Worm (Caenorhabditis elegans) whole organism, L3 larva: ENCODE data around the gene lec-2.

Experiments
- R02D3.7 ChIP-seq: fragments of 150-350 bp; optimal IDR thresholded peaks from 2 replicates; lab custom pipeline; 2014; ENCODE audit warnings: missing biosample characterization, missing genetic modification characterization
- ZK546.5 ChIP-seq: sonication (generic microtip); optimal IDR thresholded peaks from 2 replicates; lab custom pipeline; 2017; ENCODE audit warnings: missing biosample characterization, missing genetic modification characterization
- ama-1 ChIP-seq: fragments of 150-350 bp; optimal IDR thresholded peaks from 2 replicates; lab custom pipeline; 2018
- ceh-28 ChIP-seq: fragments of 150-350 bp; optimal IDR thresholded peaks from 2 replicates; lab custom pipeline; 2014; ENCODE audit warnings: missing biosample characterization, missing genetic modification reagents, missing genetic modification characterization
- ceh-82 ChIP-seq: fragments of 150-350 bp; optimal IDR thresholded peaks from 2 replicates; lab custom pipeline; 2014; ENCODE audit warnings: missing biosample characterization, missing genetic modification characterization
- ceh-9 ChIP-seq: sonication (generic microtip); optimal IDR thresholded peaks from 2 replicates; lab custom pipeline; 2018; ENCODE audit warnings: missing biosample characterization, missing genetic modification characterization
- egl-27 ChIP-seq: sonication (generic microtip); optimal IDR thresholded peaks from 4 replicates; lab custom pipeline; 2017; ENCODE audit warnings: missing biosample characterization, missing genetic modification reagents, missing genetic modification characterization
- egl-5 ChIP-seq: fragments of 150-350 bp; optimal IDR thresholded peaks from 2 replicates; lab custom pipeline; 2017; ENCODE audit warnings: missing biosample characterization, missing genetic modification reagents, missing genetic modification characterization, inconsistent platforms
- elt-1 ChIP-seq: fragments of 150-350 bp; optimal IDR thresholded peaks from 2 replicates; lab custom pipeline; 2014; ENCODE audit warnings: missing biosample characterization, missing genetic modification characterization
- elt-2 ChIP-seq: sonication (generic microtip); optimal IDR thresholded peaks from 2 replicates; lab custom pipeline; 2016; ENCODE audit warnings: missing genetic modification reagents, mild to moderate bottlenecking, missing genetic modification characterization, missing compliant biosample characterization
- eor-1 ChIP-seq, 2 experiments: fragments of 150-350 bp; optimal IDR thresholded peaks; 2 replicates each; lab custom pipeline; 2014 to 2018; ENCODE audit warnings: missing biosample characterization in 2 of 2, missing genetic modification characterization in 2 of 2
- fkh-10 ChIP-seq: sonication (generic microtip); optimal IDR thresholded peaks from 2 replicates; lab custom pipeline; 2017; ENCODE audit warnings: missing biosample characterization, missing genetic modification reagents, missing genetic modification characterization
- hmg-11 ChIP-seq: sonication (generic microtip); optimal IDR thresholded peaks from 2 replicates; lab custom pipeline; 2016; ENCODE audit warnings: missing genetic modification characterization, missing compliant biosample characterization
- jun-1 ChIP-seq: fragments of 150-350 bp; optimal IDR thresholded peaks from 2 replicates; lab custom pipeline; 2014; ENCODE audit warnings: missing biosample characterization, missing genetic modification reagents, missing genetic modification characterization
- lin-15B ChIP-seq: fragments of 150-350 bp; optimal IDR thresholded peaks from 2 replicates; lab custom pipeline; 2014; ENCODE audit warnings: missing biosample characterization, missing genetic modification characterization
- lin-39 ChIP-seq: fragments of 150-350 bp; optimal IDR thresholded peaks from 2 replicates; lab custom pipeline; 2018; ENCODE audit warnings: missing biosample characterization, missing genetic modification reagents, missing genetic modification characterization
- mml-1 ChIP-seq: fragments of 150-350 bp; sonication (generic microtip); optimal IDR thresholded peaks from 3 replicates; lab custom pipeline; 2014; ENCODE audit warnings: missing biosample characterization, missing genetic modification characterization
- nfya-1 ChIP-seq: sonication (generic microtip); optimal IDR thresholded peaks from 2 replicates; lab custom pipeline; 2017; ENCODE audit warnings: missing genetic modification characterization, mild to moderate bottlenecking, missing compliant biosample characterization, antibody characterized with exemption, moderate library complexity; ENCODE audit not compliant: insufficient read depth
- nhr-11 ChIP-seq: fragments of 150-350 bp; optimal IDR thresholded peaks from 2 replicates; lab custom pipeline; 2014; ENCODE audit warnings: missing biosample characterization, missing genetic modification characterization
- nhr-12 ChIP-seq: fragments of 150-350 bp; optimal IDR thresholded peaks from 2 replicates; lab custom pipeline; 2014; ENCODE audit warnings: missing biosample characterization, missing genetic modification characterization
- nhr-23 ChIP-seq: fragments of 150-350 bp; optimal IDR thresholded peaks from 2 replicates; lab custom pipeline; 2014; ENCODE audit warnings: missing biosample characterization, missing genetic modification reagents, missing genetic modification characterization
- nhr-237 ChIP-seq: fragments of 150-350 bp; optimal IDR thresholded peaks from 2 replicates; lab custom pipeline; 2014; ENCODE audit warnings: missing biosample characterization, missing genetic modification characterization
- nhr-25 ChIP-seq: sonication (generic microtip); optimal IDR thresholded peaks from 2 replicates; lab custom pipeline; 2017; ENCODE audit warnings: missing biosample characterization, missing genetic modification characterization
- nhr-28 ChIP-seq: fragments of 150-350 bp; optimal IDR thresholded peaks from 2 replicates; lab custom pipeline; 2014; ENCODE audit warnings: missing biosample characterization, missing genetic modification characterization
- nhr-43 ChIP-seq: sonication (generic microtip); optimal IDR thresholded peaks from 2 replicates; lab custom pipeline; 2016; ENCODE audit warnings: mild to moderate bottlenecking, missing genetic modification characterization, missing compliant biosample characterization; ENCODE audit not compliant: poor library complexity, severe bottlenecking
- nhr-67 ChIP-seq: fragments of 150-350 bp; optimal IDR thresholded peaks from 2 replicates; lab custom pipeline; 2014; ENCODE audit warnings: missing biosample characterization, missing genetic modification characterization
- nhr-77 ChIP-seq: fragments of 150-350 bp; optimal IDR thresholded peaks from 2 replicates; lab custom pipeline; 2014; ENCODE audit warnings: missing biosample characterization, missing genetic modification characterization
- pha-4 ChIP-seq: fragments of 150-350 bp; optimal IDR thresholded peaks from 2 replicates; lab custom pipeline; 2014; ENCODE audit warnings: missing biosample characterization, missing genetic modification reagents, missing genetic modification characterization
- pqm-1 ChIP-seq: fragments of 150-350 bp; optimal IDR thresholded peaks from 2 replicates; lab custom pipeline; 2017; ENCODE audit warnings: missing biosample characterization, missing genetic modification characterization, inconsistent platforms
- skn-1 ChIP-seq: fragments of 150-350 bp; optimal IDR thresholded peaks from 2 replicates; lab custom pipeline; 2014; ENCODE audit warnings: missing biosample characterization, missing genetic modification characterization
- snpc-4 ChIP-seq: fragments of 150-350 bp; optimal IDR thresholded peaks from 2 replicates; lab custom pipeline; 2014; ENCODE audit warnings: missing biosample characterization, missing genetic modification characterization
- tbx-2 ChIP-seq: sonication (generic microtip); optimal IDR thresholded peaks from 2 replicates; lab custom pipeline; 2016; ENCODE audit warnings: mild to moderate bottlenecking, missing genetic modification characterization, missing compliant biosample characterization
- unc-39 ChIP-seq: sonication (generic microtip); optimal IDR thresholded peaks from 4 replicates; lab custom pipeline; 2017; ENCODE audit warnings: missing biosample characterization, missing genetic modification characterization
- zag-1 ChIP-seq: fragments of 150-350 bp; optimal IDR thresholded peaks from 2 replicates; lab custom pipeline; 2014; ENCODE audit warnings: missing biosample characterization, missing genetic modification characterization
- ztf-11 ChIP-seq: fragments of 150-350 bp; optimal IDR thresholded peaks from 2 replicates; lab custom pipeline; 2014; ENCODE audit warnings: missing biosample characterization, missing genetic modification characterization
- ztf-4 ChIP-seq: fragments of 150-350 bp; optimal IDR thresholded peaks from 2 replicates; lab custom pipeline; 2014; ENCODE audit warnings: missing biosample characterization, missing genetic modification characterization

The lec-2 gene

DNA sequence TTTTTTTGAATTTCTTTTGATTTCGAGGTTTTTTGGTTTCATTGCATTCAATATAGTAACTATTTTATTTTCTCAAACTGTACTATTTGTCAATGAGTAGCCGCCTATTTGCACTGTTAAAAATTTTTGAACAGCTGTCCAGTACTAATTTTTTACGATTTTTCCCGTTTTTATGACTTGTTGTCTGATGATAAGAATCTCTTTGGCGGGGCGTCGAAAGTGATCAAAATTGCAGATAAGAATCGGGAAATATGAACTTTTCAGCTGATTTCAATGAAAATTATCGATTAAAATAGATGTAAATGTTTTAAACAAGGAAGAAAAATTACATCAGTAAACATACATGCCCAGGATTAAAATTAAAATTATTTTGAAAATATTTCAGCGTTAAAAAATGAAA, 41.8 kb downstream of the lec-2 start:
- TF ChIP-seq nhr-67, result no peak
- TF ChIP-seq pqm-1, result peak; percentile 82
- TF ChIP-seq elt-2 (tag; lab: Kevin White, UChicago), result peak; percentile 89
- TF ChIP-seq ceh-82 (tag; lab: Kevin White, UChicago), result no peak
- peak; percentile 48 for TF ChIP-seq ceh-28 (tag; lab: Kevin White, UChicago)
- TF ChIP-seq elt-1 (tag; lab: Kevin White, UChicago), result peak; percentile 80
- no peak for TF ChIP-seq zag-1
- TF ChIP-seq pha-4 (tag; lab: Kevin White, UChicago), result peak; percentile 43
- TF ChIP-seq nhr-11 (tag; lab: Kevin White, UChicago), result no peak

- TF ChIP-seq elt-2 (tag; lab: Kevin White, UChicago), result peak; percentile 27
- TF ChIP-seq eor-1 (tag; optimal IDR thresholded peaks at IDR 0.05; lab: Kevin White, UChicago), result no peak
- TF ChIP-seq skn-1 (tag; lab: Kevin White, UChicago), result no peak
- no peak for TF ChIP-seq egl-27 (tag; lab: Kevin White, UChicago)
- TF ChIP-seq unc-39 (tag; lab: Kevin White, UChicago), result no peak
- no peak for TF ChIP-seq lin-39 (tag; lab: Kevin White, UChicago)
- TF ChIP-seq R02D3.7 (tag; lab: Kevin White, UChicago), result no peak
- TF ChIP-seq snpc-4 (tag; lab: Kevin White, UChicago), result no peak
- no peak for TF ChIP-seq nhr-67
- TF ChIP-seq lin-15B, result no peak
- TF ChIP-seq nhr-11 (tag; lab: Kevin White, UChicago), result no peak
- TF ChIP-seq pqm-1, result peak; percentile 61
- TF ChIP-seq fkh-10 (GFP tag; lab: Kevin White, UChicago), result no peak
- TF ChIP-seq pha-4 (tag; lab: Kevin White, UChicago), result peak; percentile 83
- no peak for TF ChIP-seq nhr-23
Measured at ce11 chrII:9970438-9971092, 45.4 kb downstream of the lec-2 start, which contains the start of gene R53.5. R53.5 (minus strand) TSS chrII:9970488.

DNA sequence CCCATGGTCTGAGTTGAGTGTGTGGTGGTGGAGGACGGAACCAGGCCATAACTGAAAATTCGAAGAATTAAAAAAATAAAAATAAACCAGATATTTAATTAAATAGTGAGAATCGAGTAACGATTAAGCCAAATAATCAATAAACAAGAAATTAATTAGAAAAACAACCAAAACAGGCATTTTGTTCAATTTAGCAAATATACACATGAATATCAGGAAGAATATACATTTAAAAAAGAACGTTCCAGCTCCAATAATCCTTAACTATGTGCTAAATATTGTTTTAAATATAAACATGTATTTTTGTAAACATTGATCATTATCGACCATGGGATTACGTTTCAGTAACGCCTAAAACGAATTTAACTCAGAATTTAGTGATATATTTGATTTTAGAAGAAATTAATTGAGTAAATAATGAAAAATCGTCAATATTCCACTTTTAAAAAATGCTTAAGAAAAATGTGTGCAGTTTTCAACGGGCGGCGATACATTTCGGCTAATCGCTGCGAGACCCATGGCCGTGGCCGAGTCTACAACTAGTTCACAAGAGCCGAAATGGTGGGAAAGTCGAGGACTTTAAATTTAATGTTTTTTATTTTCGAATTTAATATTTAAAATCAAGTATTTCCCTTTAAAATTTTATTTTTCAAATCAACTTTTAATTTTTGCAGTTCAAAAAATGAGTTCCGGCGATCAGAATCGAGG, 47.8 kb downstream of the lec-2 start, which contains the start of the genes R53.4 and psf-1:
R53.4 (minus strand) TSS at position 51 of the 708 bp plus-strand sequence.
psf-1 (plus strand) TSS at position 675 of the 708 bp plus-strand sequence.
- TF ChIP-seq unc-39 (tag; lab: Kevin White, UChicago), result no peak
- TF ChIP-seq egl-27 (tag; lab: Kevin White, UChicago), result no peak
- TF ChIP-seq nhr-23, result peak; percentile 84
- peak; percentile 7 for TF ChIP-seq snpc-4 (tag; lab: Kevin White, UChicago)
- TF ChIP-seq lin-15B, result peak; percentile 90
- TF ChIP-seq nfya-1 (tag; lab: Kevin White, UChicago), result peak; percentile 86
- TF ChIP-seq mml-1, result no peak
- no peak for TF ChIP-seq egl-5 (tag; lab: Kevin White, UChicago)
- peak; percentile 26 for TF ChIP-seq jun-1
- TF ChIP-seq ZK546.5 (tag; lab: Kevin White, UChicago), result no peak
- peak; percentile 2 for TF ChIP-seq R02D3.7 (tag; lab: Kevin White, UChicago)
- no peak for TF ChIP-seq fkh-10 (GFP tag; lab: Kevin White, UChicago)
- no peak for TF ChIP-seq nhr-237
- peak; percentile 49 for TF ChIP-seq nhr-25 (tag; lab: Kevin White, UChicago)
- TF ChIP-seq ceh-82 (tag; lab: Kevin White, UChicago), result no peak
- no peak for TF ChIP-seq ztf-11
- TF ChIP-seq elt-2 (tag; lab: Kevin White, UChicago), result peak; percentile 30
- no peak for TF ChIP-seq nhr-77 (tag; lab: Kevin White, UChicago)
- TF ChIP-seq hmg-11 (tag; lab: Kevin White, UChicago), result peak; percentile 57
- TF ChIP-seq ama-1, result no peak
- TF ChIP-seq pqm-1, result peak; percentile 49
- TF ChIP-seq nhr-28 (tag; lab: Kevin White, UChicago), result no peak
- TF ChIP-seq nhr-12, result no peak
- no peak for TF ChIP-seq elt-1 (tag; lab: Kevin White, UChicago)
- no peak for TF ChIP-seq ztf-4 (tag; lab: Kevin White, UChicago)
- TF ChIP-seq lin-39 (tag; lab: Kevin White, UChicago), result peak; percentile 56
- TF ChIP-seq ceh-9 (tag; lab: Kevin White, UChicago), result no peak
- TF ChIP-seq pha-4 (tag; lab: Kevin White, UChicago), result peak; percentile 85
- peak; percentile 56 for TF ChIP-seq nhr-43 (tag; lab: Kevin White, UChicago)
- no peak for TF ChIP-seq tbx-2 (tag; lab: Kevin White, UChicago)
